Fruit fly (Drosophila melanogaster) whole organism, embryonic: Measurements from ENCODE around the gene Mvb12.
A peak's percentile ranks its signal among the peaks of the same experiment; 100 is the strongest.

ENCODE experiments used
- ATbp ChIP-seq: fragments of 200-800 bp; sonication (Bioruptor generic); optimal IDR thresholded peaks from 2 replicates; lab custom pipeline; 2017; ENCODE audit warnings: missing biosample characterization, mild to moderate bottlenecking, missing genetic modification characterization, missing genetic modification reagents
- Atf6 ChIP-seq: fragments of 200-800 bp; sonication (Bioruptor generic); IDR thresholded peaks from 2 replicates; pipeline ENCODE4 v1.3.6; 2022; ENCODE audit warnings: missing biosample characterization, missing genetic modification characterization
- B-H2 ChIP-seq: fragments of 200-800 bp; sonication (Bioruptor generic); optimal IDR thresholded peaks from 2 replicates; lab custom pipeline; 2018; ENCODE audit warnings: missing biosample characterization, mild to moderate bottlenecking, missing genetic modification characterization
- CG10147 ChIP-seq: fragments of 200-800 bp; sonication (Bioruptor generic); optimal IDR thresholded peaks from 2 replicates; lab custom pipeline; 2019; ENCODE audit warnings: missing biosample characterization, mild to moderate bottlenecking, missing genetic modification characterization, moderate library complexity
- CG12071 ChIP-seq: fragments of 200-800 bp; sonication (Bioruptor generic); optimal IDR thresholded peaks from 3 replicates; lab custom pipeline; 2018; ENCODE audit warnings: missing biosample characterization, mild to moderate bottlenecking, missing genetic modification characterization
- CG13123 ChIP-seq: fragments of 200-800 bp; sonication (Bioruptor generic); optimal IDR thresholded peaks from 2 replicates; lab custom pipeline; 2016; ENCODE audit warnings: missing biosample characterization, missing genetic modification characterization
- CG15514 ChIP-seq: fragments of 200-800 bp; sonication (Bioruptor generic); optimal IDR thresholded peaks from 3 replicates; lab custom pipeline; 2017; ENCODE audit warnings: missing biosample characterization, missing genetic modification characterization, mild to moderate bottlenecking, moderate library complexity, missing genetic modification reagents
- CG15696 ChIP-seq: fragments of 200-800 bp; sonication (Bioruptor generic); optimal IDR thresholded peaks from 2 replicates; lab custom pipeline; 2019; ENCODE audit warnings: missing biosample characterization, mild to moderate bottlenecking, missing genetic modification characterization, moderate library complexity
- CG16813 ChIP-seq: fragments of 200-800 bp; sonication (Bioruptor generic); IDR thresholded peaks from 3 replicates; pipeline ENCODE4 v1.3.6; 2022; ENCODE audit warnings: missing biosample characterization, missing genetic modification characterization; ENCODE audit not compliant: partially characterized antibody
- CG17359 ChIP-seq: fragments of 200-800 bp; sonication (Bioruptor generic); optimal IDR thresholded peaks from 3 replicates; lab custom pipeline; 2018; ENCODE audit warnings: missing biosample characterization, mild to moderate bottlenecking, missing genetic modification characterization, moderate library complexity
- CG1792 ChIP-seq: fragments of 200-800 bp; sonication (Bioruptor generic); optimal IDR thresholded peaks from 2 replicates; lab custom pipeline; 2016; ENCODE audit warnings: missing biosample characterization, missing genetic modification characterization
- CG32532 ChIP-seq: fragments of 200-800 bp; sonication (Bioruptor generic); IDR thresholded peaks from 2 replicates; pipeline ENCODE4 v1.3.6; 2022; ENCODE audit warnings: missing biosample characterization, missing genetic modification characterization
- CG4707 ChIP-seq: fragments of 200-800 bp; sonication (Bioruptor generic); optimal IDR thresholded peaks from 2 replicates; lab custom pipeline; 2018; ENCODE audit warnings: missing biosample characterization, mild to moderate bottlenecking, missing genetic modification characterization, moderate library complexity
- CG5953 ChIP-seq: fragments of 200-800 bp; sonication (Bioruptor generic); IDR thresholded peaks from 2 replicates; pipeline ENCODE4 v1.3.6; 2022; ENCODE audit warnings: missing biosample characterization, missing genetic modification characterization
- CG8089 ChIP-seq: fragments of 200-800 bp; sonication (Bioruptor generic); optimal IDR thresholded peaks from 3 replicates; lab custom pipeline; 2016; ENCODE audit warnings: missing biosample characterization, missing genetic modification characterization
- CoRest ChIP-seq: fragments of 200-800 bp; sonication (Bioruptor generic); optimal IDR thresholded peaks from 3 replicates; lab custom pipeline; 2018; ENCODE audit warnings: missing biosample characterization, mild to moderate bottlenecking, missing genetic modification characterization, moderate library complexity
- D19B ChIP-seq: fragments of 200-800 bp; sonication (Bioruptor generic); optimal IDR thresholded peaks from 2 replicates; lab custom pipeline; 2017; ENCODE audit warnings: missing biosample characterization, mild to moderate bottlenecking, missing genetic modification characterization
- Doc3 ChIP-seq: fragments of 200-800 bp; sonication (Bioruptor generic); IDR thresholded peaks from 3 replicates; pipeline ENCODE4 v1.3.6; 2022; ENCODE audit warnings: missing biosample characterization, missing genetic modification characterization; ENCODE audit not compliant: partially characterized antibody
- E2f2 ChIP-seq: fragments of 200-800 bp; sonication (Bioruptor generic); IDR thresholded peaks from 2 replicates; pipeline ENCODE4 v1.3.6; 2022; ENCODE audit warnings: missing biosample characterization, missing genetic modification characterization
- Fer1 ChIP-seq: fragments of 200-800 bp; sonication (Bioruptor generic); optimal IDR thresholded peaks from 2 replicates; lab custom pipeline; 2017; ENCODE audit warnings: missing biosample characterization, mild to moderate bottlenecking, missing genetic modification characterization
- Jarid2 ChIP-seq: fragments of 200-800 bp; sonication (Bioruptor generic); optimal IDR thresholded peaks from 3 replicates; lab custom pipeline; 2017; ENCODE audit warnings: mild to moderate bottlenecking, missing biosample characterization, missing genetic modification reagents, missing genetic modification characterization
- Kr ChIP-seq: fragments of 200-800 bp; sonication (Bioruptor generic); optimal IDR thresholded peaks from 2 replicates; lab custom pipeline; 2017; ENCODE audit warnings: missing biosample characterization, mild to moderate bottlenecking, missing genetic modification characterization
- MBD-R2 ChIP-seq: fragments of 200-800 bp; sonication (Bioruptor generic); IDR thresholded peaks from 2 replicates; pipeline ENCODE4 v1.3.6; 2022; ENCODE audit warnings: missing biosample characterization, missing genetic modification characterization
- Ptx1 ChIP-seq: fragments of 200-800 bp; sonication (Bioruptor generic); IDR thresholded peaks from 2 replicates; pipeline ENCODE4 v1.3.6; 2022; ENCODE audit warnings: missing biosample characterization, missing genetic modification characterization
- Ravus ChIP-seq: fragments of 200-800 bp; sonication (Bioruptor generic); IDR thresholded peaks from 2 replicates; pipeline ENCODE4 v1.3.6; 2022; ENCODE audit warnings: missing biosample characterization, missing genetic modification characterization
- Scr ChIP-seq: fragments of 200-800 bp; sonication (Bioruptor generic); IDR thresholded peaks from 2 replicates; pipeline ENCODE4 v1.3.6; 2022; ENCODE audit warnings: missing biosample characterization, missing genetic modification characterization; ENCODE audit not compliant: partially characterized antibody
- Spps ChIP-seq: fragments of 200-800 bp; sonication (Bioruptor generic); optimal IDR thresholded peaks from 2 replicates; lab custom pipeline; 2018; ENCODE audit warnings: missing biosample characterization, mild to moderate bottlenecking, missing genetic modification characterization
- amos ChIP-seq: fragments of 200-800 bp; sonication (Bioruptor generic); IDR thresholded peaks from 2 replicates; pipeline ENCODE4 v1.3.6; 2022; ENCODE audit warnings: missing biosample characterization, missing genetic modification characterization; ENCODE audit not compliant: partially characterized antibody
- ara ChIP-seq: fragments of 200-800 bp; sonication (Bioruptor generic); IDR thresholded peaks from 2 replicates; pipeline ENCODE4 v1.3.6; 2022; ENCODE audit warnings: missing biosample characterization, missing genetic modification characterization
- ato ChIP-seq: fragments of 200-800 bp; sonication (Bioruptor generic); IDR thresholded peaks from 2 replicates; pipeline ENCODE4 v1.3.6; 2022; ENCODE audit warnings: missing biosample characterization, missing genetic modification characterization; ENCODE audit not compliant: partially characterized antibody
- bsh ChIP-seq, 2 experiments: fragments of 200-800 bp; sonication (Bioruptor generic); optimal IDR thresholded peaks; 2 replicates each; lab custom pipeline; 2017 to 2018; ENCODE audit warnings: mild to moderate bottlenecking in 2 of 2, missing biosample characterization in 2 of 2, missing genetic modification characterization in 2 of 2, moderate library complexity in 1 of 2
- chinmo ChIP-seq: fragments of 200-800 bp; sonication (Bioruptor generic); IDR thresholded peaks from 4 replicates; pipeline ENCODE4 v1.3.6; 2022; ENCODE audit warnings: missing biosample characterization, missing genetic modification characterization; ENCODE audit not compliant: partially characterized antibody
- dati ChIP-seq: fragments of 200-800 bp; sonication (Bioruptor generic); IDR thresholded peaks from 2 replicates; pipeline ENCODE4 v1.3.6; 2022; ENCODE audit warnings: missing biosample characterization, missing genetic modification characterization
- dmrt11E ChIP-seq: fragments of 200-800 bp; sonication (Bioruptor generic); optimal IDR thresholded peaks from 3 replicates; lab custom pipeline; 2018; ENCODE audit warnings: missing biosample characterization, mild to moderate bottlenecking, missing genetic modification characterization, moderate library complexity
- gem ChIP-seq: fragments of 200-800 bp; sonication (Bioruptor generic); optimal IDR thresholded peaks from 2 replicates; lab custom pipeline; 2019; ENCODE audit warnings: missing biosample characterization, mild to moderate bottlenecking, missing genetic modification characterization, moderate library complexity
- hth ChIP-seq: fragments of >200 bp; optimal IDR thresholded peaks from 2 replicates; lab custom pipeline; 2017; ENCODE audit warnings: inconsistent platforms
- lov ChIP-seq, 2 experiments: fragments of 200-800 bp in 1 of 2; fragments of >200 bp in 1 of 2; sonication (Bioruptor generic) in 1 of 2; IDR thresholded peaks in 1 of 2; optimal IDR thresholded peaks in 1 of 2; 2 replicates in 1 of 2; 3 replicates in 1 of 2; pipeline versions ENCODE4 v1.3.6 to Lab custom; 2017 to 2022; ENCODE audit warnings: missing biosample characterization in 1 of 2, missing genetic modification characterization in 1 of 2
- nau ChIP-seq: fragments of 200-800 bp; sonication (Bioruptor generic); optimal IDR thresholded peaks from 3 replicates; lab custom pipeline; 2017; ENCODE audit warnings: missing biosample characterization, mild to moderate bottlenecking, missing genetic modification characterization, missing genetic modification reagents
- org-1 ChIP-seq: fragments of 200-800 bp; sonication (Bioruptor generic); optimal IDR thresholded peaks from 2 replicates; lab custom pipeline; 2017; ENCODE audit warnings: missing biosample characterization, missing genetic modification characterization
- pan ChIP-seq, 4 experiments: fragments of >200 bp in 3 of 4; fragments of 200-800 bp in 1 of 4; sonication (Bioruptor generic) in 1 of 4; optimal IDR thresholded peaks in 3 of 4; IDR thresholded peaks in 1 of 4; 2 replicates each; pipeline versions ENCODE4 v1.3.6 to Lab custom; 2017 to 2022; ENCODE audit warnings: missing biosample characterization in 2 of 4, missing genetic modification characterization in 2 of 4, mixed read lengths in 1 of 4
- prd ChIP-seq, 3 experiments: fragments of >200 bp in 2 of 3; fragments of 200-800 bp in 1 of 3; sonication (Bioruptor generic) in 1 of 3; optimal IDR thresholded peaks in 2 of 3; IDR thresholded peaks in 1 of 3; 2 replicates in 2 of 3; 3 replicates in 1 of 3; pipeline versions ENCODE4 v1.3.6 to Lab custom; 2017 to 2022; ENCODE audit warnings: missing biosample characterization in 1 of 3, missing genetic modification characterization in 1 of 3
- pzg ChIP-seq: fragments of 200-800 bp; sonication (Bioruptor generic); optimal IDR thresholded peaks from 3 replicates; lab custom pipeline; 2018; ENCODE audit warnings: missing biosample characterization, mild to moderate bottlenecking, missing genetic modification characterization, moderate library complexity
- slp2 ChIP-seq: fragments of 200-800 bp; sonication (Bioruptor generic); optimal IDR thresholded peaks from 2 replicates; lab custom pipeline; 2016; ENCODE audit warnings: missing biosample characterization, missing genetic modification characterization
- vnd ChIP-seq: fragments of 200-800 bp; sonication (Bioruptor generic); IDR thresholded peaks from 3 replicates; pipeline ENCODE4 v1.3.6; 2022; ENCODE audit warnings: missing biosample characterization, missing genetic modification characterization; ENCODE audit not compliant: partially characterized antibody
- zen2 ChIP-seq: fragments of 200-800 bp; sonication (Bioruptor generic); IDR thresholded peaks from 3 replicates; pipeline ENCODE4 v1.3.6; 2022; ENCODE audit warnings: missing biosample characterization, missing genetic modification characterization; ENCODE audit not compliant: partially characterized antibody

Gene Mvb12

DNA sequence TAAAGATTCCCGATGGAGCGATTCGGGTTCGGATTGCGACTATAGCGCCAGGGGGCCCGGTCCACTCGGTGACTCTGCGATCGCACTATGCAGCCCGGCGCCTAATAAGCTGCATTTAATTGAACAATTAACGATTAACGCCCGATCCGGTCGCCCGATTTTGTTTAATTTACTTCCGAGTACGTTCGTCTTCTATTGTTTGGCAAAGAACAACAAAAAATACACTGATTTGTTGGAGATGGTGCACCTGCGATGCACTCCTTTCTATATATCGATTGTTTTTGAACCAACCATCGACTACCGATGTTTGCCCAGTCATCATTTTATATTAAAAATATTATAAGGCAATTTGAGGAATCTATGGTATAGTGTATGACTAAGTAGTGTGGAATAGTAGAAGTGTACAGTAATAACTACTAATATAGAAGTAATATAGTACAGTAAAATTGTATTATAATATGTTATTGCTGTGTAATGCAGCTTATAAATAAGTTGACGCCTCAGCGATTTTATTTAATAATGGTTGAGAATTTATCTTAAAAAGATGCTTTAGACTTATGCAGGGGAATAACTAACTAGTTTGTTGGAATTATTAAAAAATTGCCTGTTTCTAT is at the start of gene Mvb12 (continued):
- TF ChIP-seq Spps (tag; lab: Kevin White, UChicago) (peak; percentile 17), CG15514 (GFP tag; lab: Kevin White, UChicago) (peak; percentile 33), slp2 (no peak), hth (lab: Kevin White, UChicago) (no peak), bsh (GFP tag; optimal IDR thresholded peaks at IDR 0.05; lab: Kevin White, UChicago) (peak in 1 of 2 experiments; percentile 37), CG12071 (GFP tag; lab: Kevin White, UChicago) (peak; percentile 7), CG5953 (no peak), Ptx1 (GFP tag; lab: Robert Waterston, UW) (no peak), CG8089 (GFP tag; lab: Kevin White, UChicago) (no peak), pan (optimal IDR thresholded peaks at IDR 0.05; lab: Kevin White, UChicago) (no peak), pan (GFP tag; optimal IDR thresholded peaks at IDR 0.05 in 1 of 2, IDR thresholded peaks at IDR 0.05 in 1 of 2) (no peak), dmrt11E (peak; percentile 20), Kr (GFP tag; lab: Kevin White, UChicago) (no peak), CG1792 (GFP tag; lab: Kevin White, UChicago) (no peak), CG16813 (GFP tag; lab: Robert Waterston, UW) (peak; percentile 59), Ravus (GFP tag; lab: Robert Waterston, UW) (no peak), CG13123 (GFP tag; lab: Kevin White, UChicago) (no peak), ara (GFP tag; lab: Robert Waterston, UW) (0 out of 2 replicates have a peak, but pooled peaks have one; percentile 20), zen2 (0 out of 3 replicates have a peak, but pooled peaks have one; percentile 29), org-1 (GFP tag; lab: Kevin White, UChicago) (no peak), lov (optimal IDR thresholded peaks at IDR 0.05; lab: Kevin White, UChicago) (no peak), lov (GFP tag; IDR thresholded peaks at IDR 0.05; lab: Robert Waterston, UW) (no peak), ato (peak; percentile 54; the same call in 1 of the 2 replicates), MBD-R2 (GFP tag; lab: Robert Waterston, UW) (0 out of 2 replicates have a peak, but pooled peaks have one; percentile 35), D19B (GFP tag; lab: Kevin White, UChicago) (no peak), vnd (GFP tag; lab: Robert Waterston, UW) (peak; percentile 19; the same call in 2 of the 3 replicates), Jarid2 (GFP tag; lab: Kevin White, UChicago) (peak; percentile 62), Scr (GFP tag; lab: Robert Waterston, UW) (peak; percentile 38), CG10147 (peak; percentile 20), gem (peak; percentile 18), CoRest (tag; lab: Kevin White, UChicago) (peak; percentile 13), dati (GFP tag; lab: Robert Waterston, UW) (no peak), B-H2 (GFP tag; lab: Kevin White, UChicago) (no peak), CG4707 (peak; percentile 26), amos (GFP tag; lab: Robert Waterston, UW) (peak; percentile 73), nau (GFP tag; lab: Kevin White, UChicago) (peak; percentile 15), Doc3 (GFP tag; lab: Robert Waterston, UW) (peak; percentile 51; the same call in 2 of the 3 replicates), ATbp (peak; percentile 46), CG17359 (tag; lab: Kevin White, UChicago) (peak; percentile 5), Fer1 (GFP tag; lab: Kevin White, UChicago) (peak; percentile 19), CG32532 (GFP tag; lab: Robert Waterston, UW) (0 out of 2 replicates have a peak, but pooled peaks have one; percentile 12), CG15696 (tag; lab: Kevin White, UChicago) (peak; percentile 12), Atf6 (GFP tag; lab: Robert Waterston, UW) (0 out of 2 replicates have a peak, but pooled peaks have one; percentile 18), pzg (peak; percentile 24), chinmo (no peak), prd (optimal IDR thresholded peaks at IDR 0.05; lab: Kevin White, UChicago) (no peak), prd (GFP tag; IDR thresholded peaks at IDR 0.05; lab: Robert Waterston, UW) (0 out of 3 replicates have a peak, but pooled peaks have one; percentile 13), E2f2 (GFP tag; lab: Robert Waterston, UW) (peak; percentile 19; the same call in 1 of the 2 replicates)
